Worm (Caenorhabditis elegans): Measurements from ENCODE around the gene sru-2.

DNA sequence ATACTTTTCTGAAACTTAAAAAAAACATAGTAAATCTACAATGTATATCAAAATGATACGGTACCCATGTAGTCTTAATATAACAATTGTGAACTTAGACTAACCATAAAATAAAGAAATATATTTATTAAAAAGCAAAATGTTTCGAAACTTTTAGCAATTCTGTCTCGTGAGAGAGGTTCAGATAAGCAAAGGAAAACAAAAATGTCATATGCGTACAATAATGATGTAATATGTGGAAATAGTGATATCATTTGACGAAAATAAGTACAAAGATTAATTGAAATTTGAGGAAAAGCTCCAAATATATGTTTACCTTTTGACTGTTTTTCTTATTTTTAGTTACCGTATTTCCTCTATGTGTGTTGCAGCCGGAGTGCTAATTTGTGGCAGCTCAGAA, 28.1 kb downstream of the sru-2 start:
- TF ChIP-seq cnd-1 (tag; optimal IDR thresholded peaks at IDR 0.05) = no peak
- no peak for TF ChIP-seq ztf-11 (tag; optimal IDR thresholded peaks at IDR 0.05)
- TF ChIP-seq ces-1 (GFP tag; optimal IDR thresholded peaks at IDR 0.05) = no peak
